Worm (Caenorhabditis elegans): ENCODE data around the gene pat-4.
A peak's percentile ranks its signal among the peaks of the same experiment; 100 is the strongest.

Gene pat-4

DNA sequence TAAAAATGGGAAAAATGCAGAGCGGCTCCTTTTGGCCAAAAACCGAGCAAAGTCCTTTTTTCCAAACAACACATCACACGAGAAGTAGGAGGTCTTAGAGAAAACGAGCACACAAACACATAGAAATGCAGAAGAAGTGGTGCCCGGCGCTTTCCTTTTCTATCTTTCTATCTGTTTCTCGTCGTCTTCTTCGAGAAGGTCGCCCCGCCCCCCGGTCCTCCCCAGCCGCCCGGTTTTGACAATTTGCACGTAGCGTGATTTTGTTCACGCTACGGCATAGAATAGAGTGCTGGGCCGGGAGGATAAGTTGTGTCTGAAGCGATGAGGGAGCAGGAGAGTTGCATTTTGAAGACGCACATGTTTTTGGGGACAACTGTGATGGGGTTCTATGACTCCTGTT is 27.6 kb downstream of the pat-4 start (continued):
- peak; percentile 46; the same call in 1 of the 2 replicates for TF ChIP-seq ceh-20 (GFP tag; IDR thresholded peaks at IDR 0.05)
- TF ChIP-seq nhr-76 (tag; optimal IDR thresholded peaks at IDR 0.05) = no peak
- no peak for TF ChIP-seq lin-29 (GFP tag; IDR thresholded peaks at IDR 0.05)
- TF ChIP-seq daf-12 (tag; optimal IDR thresholded peaks at IDR 0.05) = no peak
- no peak for TF ChIP-seq lim-7 (GFP tag; IDR thresholded peaks at IDR 0.05)
- TF ChIP-seq nhr-111 (GFP tag; optimal IDR thresholded peaks at IDR 0.05) = no peak
- no peak for TF ChIP-seq zip-11 (GFP tag; IDR thresholded peaks at IDR 0.05)
- no peak for TF ChIP-seq lin-1 (GFP tag; IDR thresholded peaks at IDR 0.05)
- TF ChIP-seq ceh-62 (tag; optimal IDR thresholded peaks at IDR 0.05) = no peak
- no peak for TF ChIP-seq F10B5.3 (tag; optimal IDR thresholded peaks at IDR 0.05)
- no peak for TF ChIP-seq ceh-28 (tag; optimal IDR thresholded peaks at IDR 0.05)
- TF ChIP-seq dve-1 (tag; optimal IDR thresholded peaks at IDR 0.05; ENCODE audit: insufficient read depth) = no peak
- no peak for TF ChIP-seq madf-5 (GFP tag; IDR thresholded peaks at IDR 0.05)
- TF ChIP-seq snpc-1.2 (GFP tag; IDR thresholded peaks at IDR 0.05) = no peak
- TF ChIP-seq dmd-6 (GFP tag; IDR thresholded peaks at IDR 0.05) = no peak
- TF ChIP-seq nhr-11 (tag; optimal IDR thresholded peaks at IDR 0.05) = no peak
- TF ChIP-seq lin-13 (GFP tag; optimal IDR thresholded peaks at IDR 0.05) = no peak
- TF ChIP-seq aly-2 (tag; optimal IDR thresholded peaks at IDR 0.05) = no peak
- no peak for TF ChIP-seq duxl-1 (tag; optimal IDR thresholded peaks at IDR 0.05; ENCODE audit: poor library complexity)
- peak; percentile 48 for TF ChIP-seq hlh-11 (tag; optimal IDR thresholded peaks at IDR 0.05)
- no peak for TF ChIP-seq nhr-42 (GFP tag; IDR thresholded peaks at IDR 0.05)
- TF ChIP-seq spr-1 (tag; optimal IDR thresholded peaks at IDR 0.05) = no peak
- no peak for TF ChIP-seq Y48G9A.11 (GFP tag; IDR thresholded peaks at IDR 0.05)
- no peak for TF ChIP-seq ZK337.2 (GFP tag; IDR thresholded peaks at IDR 0.05)
- TF ChIP-seq daf-19 (GFP tag; conservative IDR thresholded peaks at IDR 0.05) = no peak
- TF ChIP-seq ceh-32 (tag; optimal IDR thresholded peaks at IDR 0.05; ENCODE audit: poor library complexity) = no peak
- peak; percentile 35 for TF ChIP-seq hlh-30 (tag; optimal IDR thresholded peaks at IDR 0.05; ENCODE audit: insufficient read depth)
- TF ChIP-seq Y75B8A.6 (GFP tag; IDR thresholded peaks at IDR 0.05) = no peak
- no peak for TF ChIP-seq attf-4 (tag; optimal IDR thresholded peaks at IDR 0.05)
- no peak for TF ChIP-seq unc-130 (GFP tag; optimal IDR thresholded peaks at IDR 0.05)
- TF ChIP-seq egl-43 (GFP tag; IDR thresholded peaks at IDR 0.05) = 0 out of 2 replicates have a peak, but pooled peaks have one; percentile 3
- no peak for TF ChIP-seq arid-1 (GFP tag; conservative IDR thresholded peaks at IDR 0.05)
- TF ChIP-seq T26A8.4 (GFP tag; IDR thresholded peaks at IDR 0.05) = no peak
- TF ChIP-seq mxl-3 (GFP tag; optimal IDR thresholded peaks at IDR 0.05) = peak; percentile 32
- no peak for TF ChIP-seq snpc-4 (tag; optimal IDR thresholded peaks at IDR 0.05)
- TF ChIP-seq ctbp-1 (GFP tag; IDR thresholded peaks at IDR 0.05) = peak; percentile 48; the same call in 1 of the 2 replicates
- no peak for TF ChIP-seq jun-1 (tag; optimal IDR thresholded peaks at IDR 0.05)
- TF ChIP-seq ztf-11 (tag; optimal IDR thresholded peaks at IDR 0.05) = no peak
- TF ChIP-seq Y105C5A.15 (GFP tag; IDR thresholded peaks at IDR 0.05) = no peak
- no peak for TF ChIP-seq F37D6.2 (tag; optimal IDR thresholded peaks at IDR 0.05)
- peak; percentile 8 for TF ChIP-seq mes-2 (tag; optimal IDR thresholded peaks at IDR 0.05; ENCODE audit: poor library complexity, severe bottlenecking)
- no peak for TF ChIP-seq F44E2.7 (GFP tag; IDR thresholded peaks at IDR 0.05)
- TF ChIP-seq cey-2 (tag; optimal IDR thresholded peaks at IDR 0.05; ENCODE audit: borderline replicate concordance, insufficient read depth) = no peak
- peak; percentile 95 to 100 for TF ChIP-seq hif-1 (tag; optimal IDR thresholded peaks at IDR 0.05)
- no peak for TF ChIP-seq zfp-2 (tag; optimal IDR thresholded peaks at IDR 0.05)
- TF ChIP-seq gei-8 (GFP tag; optimal IDR thresholded peaks at IDR 0.05) = no peak
- no peak for TF ChIP-seq lir-3 (tag; optimal IDR thresholded peaks at IDR 0.05)
- no peak for TF ChIP-seq D1046.2 (GFP tag; IDR thresholded peaks at IDR 0.05)
- TF ChIP-seq nhr-102 (tag; optimal IDR thresholded peaks at IDR 0.05) = no peak
- TF ChIP-seq ceh-44 (GFP tag; IDR thresholded peaks at IDR 0.05) = no peak
- no peak for TF ChIP-seq tra-1 (GFP tag; IDR thresholded peaks at IDR 0.05)
- peak; percentile 100 for TF ChIP-seq aha-1 (tag)

Data from whole organism, L4 larva.